Worm (Caenorhabditis elegans): ENCODE results near the gene rnr-1.

DNA sequence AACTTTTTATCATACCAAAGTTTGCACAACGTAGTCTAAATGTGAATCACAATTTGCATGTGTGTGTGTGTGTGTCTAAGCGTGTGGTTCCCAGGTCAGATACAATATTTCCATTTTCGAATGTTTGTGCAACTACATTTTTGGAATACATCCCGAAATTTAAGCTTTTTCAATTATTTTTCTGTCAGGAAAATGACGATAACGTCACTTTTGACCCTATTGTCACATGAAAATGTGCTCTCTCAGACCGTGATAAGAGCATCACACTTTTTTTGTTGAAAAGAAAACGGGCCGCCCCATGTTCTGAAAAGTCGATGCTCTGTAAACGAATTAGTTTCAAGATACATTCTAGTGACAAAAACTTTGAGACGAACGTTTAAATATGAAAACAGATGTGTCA lies 26.4 kb upstream of the rnr-1 start:
- TF ChIP-seq ztf-4 (tag; optimal IDR thresholded peaks at IDR 0.05) (no peak), ama-1 (optimal IDR thresholded peaks at IDR 0.05) (no peak), R02D3.7 (tag; optimal IDR thresholded peaks at IDR 0.05) (no peak), nhr-12 (tag; optimal IDR thresholded peaks at IDR 0.05) (no peak), tbx-2 (tag; optimal IDR thresholded peaks at IDR 0.05) (no peak), nhr-76 (tag; optimal IDR thresholded peaks at IDR 0.05) (no peak), pha-4 (tag; optimal IDR thresholded peaks at IDR 0.05) (no peak), jun-1 (tag; optimal IDR thresholded peaks at IDR 0.05) (peak; percentile 26), aly-2 (tag; optimal IDR thresholded peaks at IDR 0.05) (no peak)
